Worm (Caenorhabditis elegans) whole organism, midembryonic: Measurements from ENCODE around the gene F07C4.6.

Source experiments
- cog-1 ChIP-seq: sonication (generic microtip); optimal IDR thresholded peaks from 2 replicates; lab custom pipeline; 2016; ENCODE audit warnings: missing genetic modification characterization, missing compliant biosample characterization
- flt-1 ChIP-seq: fragments of 200-800 bp; sonication (Bioruptor generic); IDR thresholded peaks from 2 replicates; pipeline ENCODE4 v1.3.6; 2022; ENCODE audit warnings: missing genetic modification characterization, missing compliant biosample characterization
- ref-1 ChIP-seq: fragments of 200-800 bp; sonication (Bioruptor generic); conservative IDR thresholded peaks from 2 replicates; pipeline ENCODE4 v1.3.6; 2022; ENCODE audit warnings: missing genetic modification reagents, missing genetic modification characterization, missing compliant biosample characterization
- tab-1 ChIP-seq: fragments of 200-800 bp; sonication (Bioruptor generic); IDR thresholded peaks from 2 replicates; pipeline ENCODE4 v1.3.6; 2022; ENCODE audit warnings: missing genetic modification characterization, missing compliant biosample characterization
- ztf-23 ChIP-seq: fragments of 200-800 bp; sonication (Bioruptor generic); IDR thresholded peaks from 2 replicates; pipeline ENCODE4 v1.3.6; 2022; ENCODE audit warnings: missing genetic modification reagents, missing genetic modification characterization, missing compliant biosample characterization

- TF ChIP-seq ref-1 (GFP tag; lab: Robert Waterston, UW) (no peak), ztf-23 (GFP tag; lab: Robert Waterston, UW) (no peak), cog-1 (tag; lab: Kevin White, UChicago) (no peak), tab-1 (GFP tag; lab: Robert Waterston, UW) (no peak), flt-1 (GFP tag; lab: Robert Waterston, UW) (no peak)
These were observed at the start of gene F07C4.6 for ce11 chrV:7626550-7626949.
